Fruit fly (Drosophila melanogaster) S2 (cell line): ENCODE measurements around the gene Cby.

Experiments
- CG8478 ChIP-seq: fragments of >200 bp; optimal IDR thresholded peaks from 2 replicates; lab custom pipeline; 2018
- CTCF ChIP-seq, 2 experiments: fragments of >200 bp; optimal IDR thresholded peaks; 2 replicates each; lab custom pipeline; 2018

The Cby gene

dm6 chr3R:21878473-21878872 lies 10.7 kb downstream of the Cby start, which contains the start of gene CG34148:
Gene CG34148, minus strand, starts transcription at chr3R:21878686.
- TF ChIP-seq CG8478 (lab: Kevin White, UChicago) (no peak), CTCF (optimal IDR thresholded peaks at IDR 0.05; lab: Kevin White, UChicago) (no peak)

- TF ChIP-seq CG8478 (lab: Kevin White, UChicago) (no peak), CTCF (optimal IDR thresholded peaks at IDR 0.05; lab: Kevin White, UChicago) (no peak)
These were observed 12.7 kb downstream of the Cby start, which contains the start of gene CG31465 for dm6 chr3R:21880510-21880909. Gene CG31465, plus strand, starts transcription at chr3R:21880810.

- TF ChIP-seq CG8478 (lab: Kevin White, UChicago) (no peak), CTCF (optimal IDR thresholded peaks at IDR 0.05; lab: Kevin White, UChicago) (no peak)
These were observed 16.6 kb downstream of the Cby start, which contains the start of gene fit for dm6 chr3R:21884354-21884753. Gene fit, minus strand, starts transcription at chr3R:21884454.

dm6 chr3R:21885450-21885849 lies 17.6 kb downstream of the Cby start, which contains the start of gene CG17819:
Gene CG17819, minus strand, starts transcription at chr3R:21885550.
- TF ChIP-seq CTCF (optimal IDR thresholded peaks at IDR 0.05; lab: Kevin White, UChicago) (no peak), CG8478 (lab: Kevin White, UChicago) (no peak)

dm6 chr3R:21886861-21887587 lies 19.2 kb downstream of the Cby start, which contains the start of the genes CG6678 and dnd:
Gene CG6678, plus strand, starts transcription at chr3R:21887029.
Gene dnd, minus strand, starts transcription at chr3R:21887355.
- no peak for TF ChIP-seq CTCF (optimal IDR thresholded peaks at IDR 0.05; lab: Kevin White, UChicago)
- TF ChIP-seq CG8478 (lab: Kevin White, UChicago) = no peak

- no peak for TF ChIP-seq CTCF (optimal IDR thresholded peaks at IDR 0.05; lab: Kevin White, UChicago)
- TF ChIP-seq CG8478 (lab: Kevin White, UChicago) = no peak
These were observed 19.8 kb downstream of the Cby start for dm6 chr3R:21887588-21888007.

dm6 chr3R:21888696-21889602 lies 21.1 kb downstream of the Cby start, which contains the start of gene CG43844:
Gene CG43844, plus strand, starts transcription at chr3R:21889539.
- TF ChIP-seq CG8478 (lab: Kevin White, UChicago) (no peak), CTCF (optimal IDR thresholded peaks at IDR 0.05; lab: Kevin White, UChicago) (peak; percentile 76)

- TF ChIP-seq CTCF (optimal IDR thresholded peaks at IDR 0.05; lab: Kevin White, UChicago) = no peak
- no peak for TF ChIP-seq CG8478 (lab: Kevin White, UChicago)
These were observed 22.1 kb downstream of the Cby start for dm6 chr3R:21889945-21890344.

- TF ChIP-seq CTCF (optimal IDR thresholded peaks at IDR 0.05; lab: Kevin White, UChicago) (no peak), CG8478 (lab: Kevin White, UChicago) (no peak)
These were observed 22.9 kb downstream of the Cby start for dm6 chr3R:21890739-21891138.

dm6 chr3R:21892450-21892849 lies 24.6 kb downstream of the Cby start:
- TF ChIP-seq CTCF (optimal IDR thresholded peaks at IDR 0.05; lab: Kevin White, UChicago) = no peak
- no peak for TF ChIP-seq CG8478 (lab: Kevin White, UChicago)

dm6 chr3R:21893929-21894328 lies 26.1 kb downstream of the Cby start:
- TF ChIP-seq CG8478 (lab: Kevin White, UChicago) = no peak
- TF ChIP-seq CTCF (optimal IDR thresholded peaks at IDR 0.05; lab: Kevin White, UChicago) = no peak

dm6 chr3R:21895961-21896875 lies 28.4 kb downstream of the Cby start:
- TF ChIP-seq CG8478 (lab: Kevin White, UChicago) (no peak), CTCF (optimal IDR thresholded peaks at IDR 0.05; lab: Kevin White, UChicago) (no peak)

- TF ChIP-seq CG8478 (lab: Kevin White, UChicago) (no peak), CTCF (optimal IDR thresholded peaks at IDR 0.05; lab: Kevin White, UChicago) (no peak)
These were observed 29.8 kb downstream of the Cby start for dm6 chr3R:21897565-21897964.

dm6 chr3R:21898758-21899157 lies 31.0 kb downstream of the Cby start:
- TF ChIP-seq CG8478 (lab: Kevin White, UChicago) (no peak), CTCF (optimal IDR thresholded peaks at IDR 0.05; lab: Kevin White, UChicago) (no peak)
